Fruit fly (Drosophila melanogaster) whole organism, embryonic: Measurements from ENCODE around the gene Rlb1.

Experiments
- Abd-B ChIP-seq: fragments of 200-800 bp; sonication (Bioruptor generic); optimal IDR thresholded peaks from 2 replicates; lab custom pipeline; 2018; ENCODE audit warnings: missing biosample characterization, mild to moderate bottlenecking, missing genetic modification characterization, moderate library complexity
- Blimp-1 ChIP-seq: fragments of 200-800 bp; sonication (Bioruptor generic); optimal IDR thresholded peaks from 3 replicates; lab custom pipeline; 2018; ENCODE audit warnings: missing biosample characterization, missing genetic modification characterization, mild to moderate bottlenecking, moderate library complexity, missing genetic modification reagents
- BtbVII ChIP-seq: fragments of 200-800 bp; sonication (Bioruptor generic); optimal IDR thresholded peaks from 3 replicates; lab custom pipeline; 2017; ENCODE audit warnings: missing biosample characterization, mild to moderate bottlenecking, missing genetic modification characterization
- CG10274 ChIP-seq: fragments of 200-800 bp; sonication (Bioruptor generic); optimal IDR thresholded peaks from 3 replicates; lab custom pipeline; 2017; ENCODE audit warnings: missing biosample characterization, mild to moderate bottlenecking, missing genetic modification characterization
- CG11093 ChIP-seq: fragments of 200-800 bp; sonication (Bioruptor generic); IDR thresholded peaks from 3 replicates; pipeline ENCODE4 v1.3.6; 2022; ENCODE audit warnings: missing biosample characterization, missing genetic modification characterization
- CG11504 ChIP-seq: fragments of 200-800 bp; sonication (Bioruptor generic); optimal IDR thresholded peaks from 3 replicates; lab custom pipeline; 2019; ENCODE audit warnings: missing biosample characterization, mild to moderate bottlenecking, missing genetic modification characterization, moderate library complexity
- CG11695 ChIP-seq: fragments of 200-800 bp; sonication (Bioruptor generic); IDR thresholded peaks from 3 replicates; pipeline ENCODE4 v1.3.6; 2022; ENCODE audit warnings: missing biosample characterization, missing genetic modification characterization
- CG11696 ChIP-seq: fragments of 200-800 bp; sonication (Bioruptor generic); IDR thresholded peaks from 2 replicates; pipeline ENCODE4 v1.3.6; 2022; ENCODE audit warnings: missing biosample characterization, missing genetic modification characterization
- CG12391 ChIP-seq: fragments of 200-800 bp; sonication (Bioruptor generic); optimal IDR thresholded peaks from 3 replicates; lab custom pipeline; 2018; ENCODE audit warnings: missing biosample characterization, mild to moderate bottlenecking, missing genetic modification characterization, moderate library complexity
- CG1602 ChIP-seq: fragments of 200-800 bp; sonication (Bioruptor generic); optimal IDR thresholded peaks from 3 replicates; lab custom pipeline; 2016; ENCODE audit warnings: missing biosample characterization, missing genetic modification characterization
- CG17385 ChIP-seq: fragments of 200-800 bp; sonication (Bioruptor generic); optimal IDR thresholded peaks from 3 replicates; lab custom pipeline; 2018; ENCODE audit warnings: missing biosample characterization, mild to moderate bottlenecking, missing genetic modification characterization
- CG17802 ChIP-seq: fragments of 200-800 bp; sonication (Bioruptor generic); optimal IDR thresholded peaks from 2 replicates; lab custom pipeline; 2018; ENCODE audit warnings: missing biosample characterization, mild to moderate bottlenecking, missing genetic modification characterization, moderate library complexity
- CG1832 ChIP-seq: fragments of 200-800 bp; sonication (Bioruptor generic); optimal IDR thresholded peaks from 2 replicates; lab custom pipeline; 2017; ENCODE audit warnings: missing biosample characterization, mild to moderate bottlenecking, missing genetic modification characterization, inconsistent platforms
- CG2116 ChIP-seq: fragments of 200-800 bp; sonication (Bioruptor generic); optimal IDR thresholded peaks from 3 replicates; lab custom pipeline; 2018; ENCODE audit warnings: missing biosample characterization, mild to moderate bottlenecking, missing genetic modification characterization
- CG2199 ChIP-seq: fragments of 200-800 bp; sonication (Bioruptor generic); IDR thresholded peaks from 3 replicates; pipeline ENCODE4 v1.3.6; 2022; ENCODE audit warnings: missing biosample characterization, missing genetic modification characterization
- CG31365 ChIP-seq: fragments of 200-800 bp; sonication (Bioruptor generic); optimal IDR thresholded peaks from 2 replicates; lab custom pipeline; 2018; ENCODE audit warnings: missing biosample characterization, mild to moderate bottlenecking, missing genetic modification characterization
- CG3838 ChIP-seq: fragments of 200-800 bp; sonication (Bioruptor generic); optimal IDR thresholded peaks from 3 replicates; lab custom pipeline; 2016; ENCODE audit warnings: missing biosample characterization, missing genetic modification characterization
- CG3995 ChIP-seq: fragments of 200-800 bp; sonication (Bioruptor generic); optimal IDR thresholded peaks from 3 replicates; lab custom pipeline; 2016; ENCODE audit warnings: missing biosample characterization, missing genetic modification characterization
- CG6683 ChIP-seq: fragments of 200-800 bp; sonication (Bioruptor generic); optimal IDR thresholded peaks from 2 replicates; lab custom pipeline; 2017; ENCODE audit warnings: missing biosample characterization, mild to moderate bottlenecking, missing genetic modification characterization, missing genetic modification reagents
- CG9609 ChIP-seq: fragments of 200-800 bp; sonication (Bioruptor generic); optimal IDR thresholded peaks from 3 replicates; lab custom pipeline; 2016; ENCODE audit warnings: missing biosample characterization, missing genetic modification characterization
- Deaf1 ChIP-seq: fragments of 200-800 bp; optimal IDR thresholded peaks from 3 replicates; lab custom pipeline; 2019; ENCODE audit warnings: missing biosample characterization, mild to moderate bottlenecking, missing genetic modification characterization, moderate library complexity
- Dek ChIP-seq: fragments of 200-800 bp; sonication (Bioruptor generic); optimal IDR thresholded peaks from 3 replicates; lab custom pipeline; 2019; ENCODE audit warnings: missing biosample characterization, mild to moderate bottlenecking, missing genetic modification characterization, moderate library complexity
- Dll ChIP-seq: fragments of 200-800 bp; sonication (Bioruptor generic); IDR thresholded peaks from 4 replicates; pipeline ENCODE4 v1.3.6; 2022; ENCODE audit warnings: missing biosample characterization, missing genetic modification characterization; ENCODE audit not compliant: partially characterized antibody
- Dref ChIP-seq: fragments of 200-800 bp; sonication (Bioruptor generic); IDR thresholded peaks from 2 replicates; pipeline ENCODE4 v1.3.6; 2022; ENCODE audit warnings: missing biosample characterization, missing genetic modification characterization
- Ets97D ChIP-seq: fragments of 200-800 bp; sonication (Bioruptor generic); optimal IDR thresholded peaks from 3 replicates; lab custom pipeline; 2016; ENCODE audit warnings: missing biosample characterization, missing genetic modification characterization
- HmgZ ChIP-seq: fragments of 200-800 bp; sonication (Bioruptor generic); optimal IDR thresholded peaks from 2 replicates; lab custom pipeline; 2018; ENCODE audit warnings: missing biosample characterization, mild to moderate bottlenecking, missing genetic modification characterization
- Lpt ChIP-seq: fragments of >200 bp; optimal IDR thresholded peaks from 2 replicates; lab custom pipeline; 2018; ENCODE audit warnings: missing biosample characterization, missing genetic modification characterization
- NfI ChIP-seq: fragments of 200-800 bp; sonication (Bioruptor generic); optimal IDR thresholded peaks from 3 replicates; lab custom pipeline; 2018; ENCODE audit warnings: missing biosample characterization, mild to moderate bottlenecking, missing genetic modification characterization, moderate library complexity
- Scr ChIP-seq: fragments of 200-800 bp; sonication (Bioruptor generic); IDR thresholded peaks from 2 replicates; pipeline ENCODE4 v1.3.6; 2022; ENCODE audit warnings: missing biosample characterization, missing genetic modification characterization; ENCODE audit not compliant: partially characterized antibody
- Spps ChIP-seq: fragments of 200-800 bp; sonication (Bioruptor generic); optimal IDR thresholded peaks from 2 replicates; lab custom pipeline; 2018; ENCODE audit warnings: missing biosample characterization, mild to moderate bottlenecking, missing genetic modification characterization
- abd-A ChIP-seq: fragments of 200-800 bp; sonication (Bioruptor generic); optimal IDR thresholded peaks from 3 replicates; lab custom pipeline; 2019; ENCODE audit warnings: missing biosample characterization, mild to moderate bottlenecking, missing genetic modification characterization, moderate library complexity
- amos ChIP-seq: fragments of 200-800 bp; sonication (Bioruptor generic); IDR thresholded peaks from 2 replicates; pipeline ENCODE4 v1.3.6; 2022; ENCODE audit warnings: missing biosample characterization, missing genetic modification characterization; ENCODE audit not compliant: partially characterized antibody
- bcd ChIP-seq: fragments of 200-800 bp; sonication (Bioruptor generic); optimal IDR thresholded peaks from 2 replicates; lab custom pipeline; 2017; ENCODE audit warnings: missing biosample characterization, mild to moderate bottlenecking, missing genetic modification characterization
- crc ChIP-seq: fragments of 200-800 bp; sonication (Bioruptor generic); optimal IDR thresholded peaks from 2 replicates; lab custom pipeline; 2016; ENCODE audit warnings: missing biosample characterization, missing genetic modification characterization
- croc ChIP-seq: fragments of 200-800 bp; sonication (Bioruptor generic); conservative IDR thresholded peaks from 3 replicates; pipeline ENCODE4 v1.3.6; 2022; ENCODE audit warnings: missing biosample characterization, missing genetic modification characterization
- dmrt99B ChIP-seq: fragments of 200-800 bp; sonication (Bioruptor generic); optimal IDR thresholded peaks from 2 replicates; lab custom pipeline; 2018; ENCODE audit warnings: missing biosample characterization, mild to moderate bottlenecking, missing genetic modification characterization, moderate library complexity
- gem ChIP-seq: fragments of 200-800 bp; sonication (Bioruptor generic); optimal IDR thresholded peaks from 2 replicates; lab custom pipeline; 2019; ENCODE audit warnings: missing biosample characterization, mild to moderate bottlenecking, missing genetic modification characterization, moderate library complexity
- grn ChIP-seq: fragments of 200-800 bp; sonication (Bioruptor generic); optimal IDR thresholded peaks from 3 replicates; lab custom pipeline; 2017; ENCODE audit warnings: missing biosample characterization, missing genetic modification characterization
- hbn ChIP-seq: fragments of 200-800 bp; sonication (Bioruptor generic); IDR thresholded peaks from 2 replicates; pipeline ENCODE4 v1.3.6; 2022; ENCODE audit warnings: missing biosample characterization, missing genetic modification characterization; ENCODE audit not compliant: partially characterized antibody
- insv ChIP-seq, 2 experiments: fragments of 200-800 bp; sonication (Bioruptor generic); optimal IDR thresholded peaks; 3 replicates each; lab custom pipeline; 2016 to 2018; ENCODE audit warnings: missing biosample characterization in 2 of 2, missing genetic modification characterization in 2 of 2
- jumu ChIP-seq: fragments of 200-800 bp; sonication (Bioruptor generic); optimal IDR thresholded peaks from 3 replicates; lab custom pipeline; 2016; ENCODE audit warnings: missing biosample characterization, missing genetic modification characterization
- ken ChIP-seq: fragments of 200-800 bp; sonication (Bioruptor generic); IDR thresholded peaks from 3 replicates; pipeline ENCODE4 v1.3.6; 2022; ENCODE audit warnings: missing biosample characterization, missing genetic modification characterization
- klu ChIP-seq: fragments of 200-800 bp; sonication (Bioruptor generic); IDR thresholded peaks from 2 replicates; pipeline ENCODE4 v1.3.6; 2022; ENCODE audit warnings: missing biosample characterization, missing genetic modification characterization
- lilli ChIP-seq: fragments of 200-800 bp; sonication (Bioruptor generic); optimal IDR thresholded peaks from 3 replicates; lab custom pipeline; 2016; ENCODE audit warnings: missing biosample characterization, missing genetic modification characterization
- lmd ChIP-seq: fragments of 200-800 bp; sonication (Bioruptor generic); IDR thresholded peaks from 2 replicates; pipeline ENCODE4 v1.3.6; 2022; ENCODE audit warnings: missing biosample characterization, missing genetic modification characterization
- org-1 ChIP-seq: fragments of 200-800 bp; sonication (Bioruptor generic); optimal IDR thresholded peaks from 2 replicates; lab custom pipeline; 2017; ENCODE audit warnings: missing biosample characterization, missing genetic modification characterization
- pb ChIP-seq: fragments of 200-800 bp; sonication (Bioruptor generic); optimal IDR thresholded peaks from 3 replicates; lab custom pipeline; 2016; ENCODE audit warnings: missing biosample characterization, missing genetic modification characterization
- pum ChIP-seq: fragments of 200-800 bp; sonication (Bioruptor generic); optimal IDR thresholded peaks from 2 replicates; lab custom pipeline; 2016; ENCODE audit warnings: missing biosample characterization, missing genetic modification characterization
- sens-2 ChIP-seq: fragments of 200-800 bp; sonication (Bioruptor generic); IDR thresholded peaks from 2 replicates; pipeline ENCODE4 v1.3.6; 2022; ENCODE audit warnings: missing biosample characterization, missing genetic modification characterization
- sima ChIP-seq: fragments of 200-800 bp; sonication (Bioruptor generic); optimal IDR thresholded peaks from 2 replicates; lab custom pipeline; 2016; ENCODE audit warnings: missing biosample characterization, missing genetic modification characterization
- trem ChIP-seq: fragments of 200-800 bp; optimal IDR thresholded peaks from 3 replicates; lab custom pipeline; 2019; ENCODE audit warnings: missing biosample characterization, mild to moderate bottlenecking, missing genetic modification characterization, moderate library complexity

Gene Rlb1

DNA sequence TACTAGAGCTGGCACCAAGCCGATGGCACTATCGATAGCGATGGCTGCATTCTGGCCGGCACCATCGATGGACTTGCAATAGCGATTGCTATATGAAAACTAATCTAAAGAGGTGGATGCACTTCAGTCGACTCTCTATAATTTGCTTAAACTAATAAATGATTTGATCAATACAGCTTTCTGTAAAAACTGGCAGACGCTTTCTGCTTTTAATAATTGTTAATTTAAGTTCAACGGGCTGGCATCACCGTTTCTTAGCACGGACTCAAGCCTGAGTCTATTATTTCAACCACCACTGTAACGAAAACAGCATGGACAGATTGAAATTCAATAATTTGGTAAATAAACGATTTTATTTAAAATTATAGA is at the start of gene Rlb1, which contains the start of gene Ras85D (continued):
- TF ChIP-seq CG31365 (no peak), CG11696 (GFP tag; lab: Robert Waterston, UW) (no peak), org-1 (GFP tag; lab: Kevin White, UChicago) (no peak), sens-2 (GFP tag; lab: Robert Waterston, UW) (no peak), crc (GFP tag; lab: Kevin White, UChicago) (peak; percentile 64), bcd (GFP tag; lab: Kevin White, UChicago) (no peak), Dek (tag; lab: Kevin White, UChicago) (peak; percentile 59), insv (GFP tag; optimal IDR thresholded peaks at IDR 0.05; lab: Kevin White, UChicago) (peak in 1 of 2 experiments; percentile 62), CG2199 (no peak), dmrt99B (tag; lab: Kevin White, UChicago) (no peak), Dll (GFP tag; lab: Robert Waterston, UW) (no peak), CG10274 (GFP tag; lab: Kevin White, UChicago) (no peak), hbn (GFP tag; lab: Robert Waterston, UW) (no peak), gem (peak; percentile 77), Spps (tag; lab: Kevin White, UChicago) (no peak), lmd (GFP tag; lab: Robert Waterston, UW) (no peak), CG9609 (GFP tag; lab: Kevin White, UChicago) (peak; percentile 83), klu (GFP tag; lab: Robert Waterston, UW) (no peak), CG17385 (GFP tag; lab: Kevin White, UChicago) (peak; percentile 20), Abd-B (GFP tag; lab: Kevin White, UChicago) (no peak), jumu (peak; percentile 83), BtbVII (GFP tag; lab: Kevin White, UChicago) (peak; percentile 42), sima (GFP tag; lab: Kevin White, UChicago) (no peak), CG1832 (no peak), CG3995 (GFP tag; lab: Kevin White, UChicago) (peak; percentile 1), amos (GFP tag; lab: Robert Waterston, UW) (no peak), Blimp-1 (GFP tag; lab: Kevin White, UChicago) (no peak), NfI (GFP tag; lab: Kevin White, UChicago) (peak; percentile 78), Deaf1 (tag; lab: Kevin White, UChicago) (no peak), CG17802 (tag; lab: Kevin White, UChicago) (peak; percentile 28), Lpt (no peak), HmgZ (tag; lab: Kevin White, UChicago) (peak; percentile 86), trem (peak; percentile 79), CG6683 (GFP tag; lab: Kevin White, UChicago) (peak; percentile 35), CG11093 (0 out of 3 replicates have a peak, but pooled peaks have one; percentile 15), CG11695 (GFP tag; lab: Robert Waterston, UW) (no peak), ken (GFP tag; lab: Robert Waterston, UW) (no peak), CG2116 (GFP tag; lab: Kevin White, UChicago) (peak; percentile 87), CG11504 (tag; lab: Kevin White, UChicago) (no peak), Dref (GFP tag; lab: Robert Waterston, UW) (no peak), lilli (peak; percentile 88), abd-A (tag; lab: Kevin White, UChicago) (no peak), croc (GFP tag; lab: Robert Waterston, UW) (peak; percentile 41; the same call in 2 of the 3 replicates), Scr (GFP tag; lab: Robert Waterston, UW) (no peak), CG12391 (tag; lab: Kevin White, UChicago) (peak; percentile 80), CG3838 (GFP tag; lab: Kevin White, UChicago) (peak; percentile 61), CG1602 (GFP tag; lab: Kevin White, UChicago) (peak; percentile 68), Ets97D (GFP tag; lab: Kevin White, UChicago) (peak; percentile 77), pb (GFP tag; lab: Kevin White, UChicago) (peak; percentile 62), grn (GFP tag; lab: Kevin White, UChicago) (peak; percentile 63), pum (GFP tag; lab: Kevin White, UChicago) (peak; percentile 77)
